Fruit fly (Drosophila melanogaster) whole organism, wandering third instar larva: ENCODE data around the gene CG17764.

Source experiments
- CG32264 ChIP-seq: fragments of 200-800 bp; sonication (Bioruptor generic); optimal IDR thresholded peaks from 2 replicates; lab custom pipeline; 2016; ENCODE audit warnings: missing biosample characterization, missing genetic modification characterization
- Hnf4 ChIP-seq: fragments of 200-800 bp; sonication (Bioruptor generic); optimal IDR thresholded peaks from 2 replicates; lab custom pipeline; 2016; ENCODE audit warnings: missing biosample characterization, mild to moderate bottlenecking, missing genetic modification characterization
- Myc ChIP-seq: fragments of >200 bp; optimal IDR thresholded peaks from 2 replicates; lab custom pipeline; 2017
- br ChIP-seq: fragments of 200-800 bp; sonication (Bioruptor generic); optimal IDR thresholded peaks from 2 replicates; lab custom pipeline; 2016; ENCODE audit warnings: missing biosample characterization, missing genetic modification characterization
- usp ChIP-seq: fragments of >200 bp; optimal IDR thresholded peaks from 2 replicates; lab custom pipeline; 2017; ENCODE audit warnings: missing biosample characterization, missing genetic modification characterization

- TF ChIP-seq Hnf4 (no peak), Myc (lab: Kevin White, UChicago) (no peak), br (GFP tag; lab: Kevin White, UChicago) (no peak), CG32264 (GFP tag; lab: Kevin White, UChicago) (no peak), usp (GFP tag; lab: Kevin White, UChicago) (no peak)
These were observed 42.8 kb upstream of the CG17764 start for dm6 chrX:5349899-5350575.
